Worm (Caenorhabditis elegans) whole organism, mixed stage, embryonic: ENCODE results near the gene pdhb-1.

Experiments
- ceh-83 ChIP-seq: fragments of 200-800 bp; sonication (Bioruptor generic); optimal IDR thresholded peaks from 2 replicates; lab custom pipeline; 2018; ENCODE audit warnings: mild to moderate bottlenecking, missing genetic modification characterization, missing compliant biosample characterization
- cnd-1 ChIP-seq: fragments of 200-800 bp; sonication (Bioruptor generic); optimal IDR thresholded peaks from 2 replicates; lab custom pipeline; 2018; ENCODE audit warnings: mild to moderate bottlenecking, missing genetic modification characterization, missing compliant biosample characterization
- drap-1 ChIP-seq: fragments of 200-800 bp; sonication (Bioruptor generic); optimal IDR thresholded peaks from 3 replicates; lab custom pipeline; 2018; ENCODE audit warnings: mild to moderate bottlenecking, missing genetic modification characterization, missing compliant biosample characterization
- elt-3 ChIP-seq: fragments of 150-350 bp; optimal IDR thresholded peaks from 2 replicates; lab custom pipeline; 2014; ENCODE audit warnings: missing biosample characterization, missing genetic modification characterization
- lin-13 ChIP-seq: fragments of 150-350 bp; optimal IDR thresholded peaks from 2 replicates; lab custom pipeline; 2014; ENCODE audit warnings: missing biosample characterization, missing genetic modification characterization
- lsy-2 ChIP-seq: fragments of 150-350 bp; optimal IDR thresholded peaks from 2 replicates; lab custom pipeline; 2014; ENCODE audit warnings: missing biosample characterization, missing genetic modification characterization
- mab-5 ChIP-seq: fragments of 150-350 bp; optimal IDR thresholded peaks from 2 replicates; lab custom pipeline; 2014; ENCODE audit warnings: missing biosample characterization, missing genetic modification characterization
- nhr-12 ChIP-seq: fragments of 150-350 bp; optimal IDR thresholded peaks from 2 replicates; lab custom pipeline; 2014; ENCODE audit warnings: missing biosample characterization, missing genetic modification characterization
- nhr-76 ChIP-seq: sonication (generic microtip); optimal IDR thresholded peaks from 2 replicates; lab custom pipeline; 2017; ENCODE audit warnings: missing biosample characterization, missing genetic modification characterization
- pha-4 ChIP-seq: fragments of 150-350 bp; optimal IDR thresholded peaks from 2 replicates; lab custom pipeline; 2018; ENCODE audit warnings: missing biosample characterization, missing genetic modification reagents, missing genetic modification characterization
- sem-2 ChIP-seq: fragments of 200-800 bp; sonication (Bioruptor generic); optimal IDR thresholded peaks from 2 replicates; lab custom pipeline; 2018; ENCODE audit warnings: mild to moderate bottlenecking, missing genetic modification characterization, missing compliant biosample characterization
- snpc-4 ChIP-seq: fragments of 150-350 bp; optimal IDR thresholded peaks from 2 replicates; lab custom pipeline; 2014; ENCODE audit warnings: missing biosample characterization, missing genetic modification characterization

ce11 chrIV:3373370-3373769, 26.1 kb upstream of the pdhb-1 start:
- no peak for TF ChIP-seq lsy-2 (tag; lab: Kevin White, UChicago)
- TF ChIP-seq elt-3 (tag; lab: Kevin White, UChicago): no peak
- no peak for TF ChIP-seq lin-13 (tag; lab: Kevin White, UChicago)
- TF ChIP-seq pha-4 (tag; lab: Kevin White, UChicago): no peak
- TF ChIP-seq drap-1 (GFP tag; lab: Kevin White, UChicago): no peak
- no peak for TF ChIP-seq nhr-12 (tag; lab: Kevin White, UChicago)
- TF ChIP-seq cnd-1 (tag; lab: Kevin White, UChicago): no peak
- TF ChIP-seq ceh-83 (GFP tag; lab: Kevin White, UChicago): no peak
- no peak for TF ChIP-seq sem-2 (GFP tag; lab: Kevin White, UChicago)
- no peak for TF ChIP-seq snpc-4 (tag; lab: Kevin White, UChicago)
- TF ChIP-seq mab-5 (tag; lab: Kevin White, UChicago): no peak
- no peak for TF ChIP-seq nhr-76 (tag; lab: Kevin White, UChicago)
